Worm (Caenorhabditis elegans) whole organism, mixed stage, embryonic: ENCODE results near the gene W09C2.10.

Experiments
- blmp-1 ChIP-seq: fragments of 150-350 bp; optimal IDR thresholded peaks from 2 replicates; lab custom pipeline; 2014; ENCODE audit warnings: missing biosample characterization, missing genetic modification characterization
- ceh-43 ChIP-seq: fragments of 200-800 bp; sonication (Bioruptor generic); optimal IDR thresholded peaks from 2 replicates; lab custom pipeline; 2018; ENCODE audit warnings: mild to moderate bottlenecking, missing genetic modification characterization, moderate library complexity, missing compliant biosample characterization
- ceh-83 ChIP-seq: fragments of 200-800 bp; sonication (Bioruptor generic); optimal IDR thresholded peaks from 2 replicates; lab custom pipeline; 2018; ENCODE audit warnings: mild to moderate bottlenecking, missing genetic modification characterization, missing compliant biosample characterization
- ces-1 ChIP-seq: fragments of 150-350 bp; optimal IDR thresholded peaks from 2 replicates; lab custom pipeline; 2014; ENCODE audit warnings: missing biosample characterization, missing genetic modification reagents, missing genetic modification characterization
- cnd-1 ChIP-seq: fragments of 200-800 bp; sonication (Bioruptor generic); optimal IDR thresholded peaks from 2 replicates; lab custom pipeline; 2018; ENCODE audit warnings: mild to moderate bottlenecking, missing genetic modification characterization, missing compliant biosample characterization
- drap-1 ChIP-seq: fragments of 200-800 bp; sonication (Bioruptor generic); optimal IDR thresholded peaks from 3 replicates; lab custom pipeline; 2018; ENCODE audit warnings: mild to moderate bottlenecking, missing genetic modification characterization, missing compliant biosample characterization
- elt-1 ChIP-seq: sonication (generic microtip); optimal IDR thresholded peaks from 2 replicates; lab custom pipeline; 2017; ENCODE audit warnings: missing genetic modification characterization, mild to moderate bottlenecking, missing compliant biosample characterization, antibody characterized with exemption, moderate library complexity, borderline replicate concordance; ENCODE audit not compliant: insufficient read depth
- elt-3 ChIP-seq: fragments of 150-350 bp; optimal IDR thresholded peaks from 2 replicates; lab custom pipeline; 2014; ENCODE audit warnings: missing biosample characterization, missing genetic modification characterization
- ham-2 ChIP-seq: fragments of 200-800 bp; sonication (Bioruptor generic); optimal IDR thresholded peaks from 2 replicates; lab custom pipeline; 2018; ENCODE audit warnings: mild to moderate bottlenecking, missing genetic modification characterization, missing compliant biosample characterization
- hlh-1 ChIP-seq: fragments of 150-350 bp; optimal IDR thresholded peaks from 2 replicates; lab custom pipeline; 2014; ENCODE audit warnings: missing biosample characterization, missing genetic modification reagents, missing genetic modification characterization
- lin-13 ChIP-seq: fragments of 150-350 bp; optimal IDR thresholded peaks from 2 replicates; lab custom pipeline; 2014; ENCODE audit warnings: missing biosample characterization, missing genetic modification characterization
- lin-32 ChIP-seq: fragments of 200-800 bp; sonication (Bioruptor generic); optimal IDR thresholded peaks from 2 replicates; lab custom pipeline; 2018; ENCODE audit warnings: mild to moderate bottlenecking, missing genetic modification characterization, missing compliant biosample characterization
- lsy-2 ChIP-seq: fragments of 150-350 bp; optimal IDR thresholded peaks from 2 replicates; lab custom pipeline; 2014; ENCODE audit warnings: missing biosample characterization, missing genetic modification characterization
- mep-1 ChIP-seq: fragments of 150-350 bp; optimal IDR thresholded peaks from 2 replicates; lab custom pipeline; 2017; ENCODE audit warnings: missing biosample characterization, missing genetic modification reagents, missing genetic modification characterization, inconsistent platforms
- mls-2 ChIP-seq: sonication (generic microtip); optimal IDR thresholded peaks from 2 replicates; lab custom pipeline; 2016; ENCODE audit warnings: mild to moderate bottlenecking, missing genetic modification characterization, moderate library complexity, missing compliant biosample characterization
- nhr-12 ChIP-seq: fragments of 150-350 bp; optimal IDR thresholded peaks from 2 replicates; lab custom pipeline; 2014; ENCODE audit warnings: missing biosample characterization, missing genetic modification characterization
- nhr-28 ChIP-seq: fragments of 150-350 bp; optimal IDR thresholded peaks from 2 replicates; lab custom pipeline; 2014; ENCODE audit warnings: missing biosample characterization, missing genetic modification characterization
- pha-4 ChIP-seq: fragments of 150-350 bp; optimal IDR thresholded peaks from 2 replicates; lab custom pipeline; 2018; ENCODE audit warnings: missing biosample characterization, missing genetic modification reagents, missing genetic modification characterization
- sem-2 ChIP-seq: fragments of 200-800 bp; sonication (Bioruptor generic); optimal IDR thresholded peaks from 2 replicates; lab custom pipeline; 2018; ENCODE audit warnings: mild to moderate bottlenecking, missing genetic modification characterization, missing compliant biosample characterization
- snpc-4 ChIP-seq: fragments of 150-350 bp; optimal IDR thresholded peaks from 2 replicates; lab custom pipeline; 2014; ENCODE audit warnings: missing biosample characterization, missing genetic modification characterization
- sptf-1 ChIP-seq: sonication (generic microtip); optimal IDR thresholded peaks from 2 replicates; lab custom pipeline; 2017; ENCODE audit warnings: mild to moderate bottlenecking, missing genetic modification characterization, moderate library complexity, missing compliant biosample characterization
- unc-120 ChIP-seq: sonication (generic microtip); optimal IDR thresholded peaks from 2 replicates; lab custom pipeline; 2017; ENCODE audit warnings: missing genetic modification characterization, missing compliant biosample characterization; ENCODE audit not compliant: poor library complexity, severe bottlenecking
- unc-39 ChIP-seq: fragments of 150-350 bp; optimal IDR thresholded peaks from 2 replicates; lab custom pipeline; 2014; ENCODE audit warnings: missing biosample characterization, missing genetic modification characterization
- unc-62 ChIP-seq: fragments of 150-350 bp; optimal IDR thresholded peaks from 2 replicates; lab custom pipeline; 2014; ENCODE audit warnings: missing biosample characterization, missing genetic modification reagents, missing genetic modification characterization
- ztf-11 ChIP-seq: fragments of 150-350 bp; optimal IDR thresholded peaks from 2 replicates; lab custom pipeline; 2014; ENCODE audit warnings: missing biosample characterization, missing genetic modification characterization

The W09C2.10 gene

ce11 chrIV:9647789-9648361, 23.0 kb upstream of the W09C2.10 start, which contains the start of gene amph-1:
Gene amph-1, minus strand, starts transcription at chrIV:9647873.
- TF ChIP-seq elt-1 (tag; lab: Kevin White, UChicago): no peak
- no peak for TF ChIP-seq mep-1 (tag; lab: Kevin White, UChicago)
- no peak for TF ChIP-seq sem-2

ce11 chrIV:9643188-9643587, 18.3 kb upstream of the W09C2.10 start, which contains the start of gene degl-2:
Gene degl-2, plus strand, starts transcription at chrIV:9643488.
- TF ChIP-seq pha-4 (tag; lab: Kevin White, UChicago) (no peak), blmp-1 (tag; lab: Kevin White, UChicago) (no peak), snpc-4 (tag; lab: Kevin White, UChicago) (no peak), ceh-83 (GFP tag; lab: Kevin White, UChicago) (no peak), cnd-1 (tag; lab: Kevin White, UChicago) (no peak), ztf-11 (tag; lab: Kevin White, UChicago) (no peak)
- TF ChIP-seq, all 35 proteins: peak for 0

ce11 chrIV:9641925-9642324, 17.0 kb upstream of the W09C2.10 start, which contains the start of gene del-2:
Gene del-2, minus strand, starts transcription at chrIV:9642025.
- TF ChIP-seq ces-1 (GFP tag; lab: Kevin White, UChicago) (peak; percentile 26), ham-2 (GFP tag; lab: Kevin White, UChicago) (peak; percentile 26), nhr-12 (tag; lab: Kevin White, UChicago) (no peak), pha-4 (tag; lab: Kevin White, UChicago) (no peak), lin-32 (GFP tag; lab: Kevin White, UChicago) (no peak), ceh-83 (GFP tag; lab: Kevin White, UChicago) (no peak), hlh-1 (tag; lab: Kevin White, UChicago) (no peak), nhr-28 (no peak), blmp-1 (tag; lab: Kevin White, UChicago) (no peak), unc-120 (tag; lab: Kevin White, UChicago) (no peak), ceh-43 (GFP tag; lab: Kevin White, UChicago) (no peak), sem-2 (no peak)

ce11 chrIV:9634848-9635247, 10.0 kb upstream of the W09C2.10 start, which contains the start of gene mca-1:
Gene mca-1, minus strand, starts transcription at chrIV:9634948.
- no peak for TF ChIP-seq mls-2
- TF ChIP-seq ceh-43 (GFP tag; lab: Kevin White, UChicago): no peak
- TF ChIP-seq unc-62 (GFP tag; lab: Kevin White, UChicago): no peak
- TF ChIP-seq lin-13 (tag; lab: Kevin White, UChicago): no peak
- no peak for TF ChIP-seq nhr-28
- TF ChIP-seq elt-3: no peak
- TF ChIP-seq, all 35 proteins: peak for 0

ce11 chrIV:9633889-9634288, 9.0 kb upstream of the W09C2.10 start:
- no peak for TF ChIP-seq unc-39
- TF ChIP-seq sptf-1 (tag; lab: Kevin White, UChicago): no peak
- TF ChIP-seq lsy-2 (tag; lab: Kevin White, UChicago): no peak
- no peak for TF ChIP-seq unc-120 (tag; lab: Kevin White, UChicago)

ce11 chrIV:9632966-9633494, 8.2 kb upstream of the W09C2.10 start:
- TF ChIP-seq unc-39: no peak

ce11 chrIV:9632094-9632493, 7.2 kb upstream of the W09C2.10 start:
- TF ChIP-seq unc-62 (GFP tag; lab: Kevin White, UChicago) (no peak), drap-1 (GFP tag; lab: Kevin White, UChicago) (no peak), mep-1 (tag; lab: Kevin White, UChicago) (no peak), lin-13 (tag; lab: Kevin White, UChicago) (no peak), cnd-1 (tag; lab: Kevin White, UChicago) (no peak), ztf-11 (tag; lab: Kevin White, UChicago) (no peak)
